Fruit fly (Drosophila melanogaster) whole organism, wandering third instar larva: Measurements from ENCODE around the gene Pgk.

Experiments used
- Abd-B ChIP-seq: fragments of >200 bp; optimal IDR thresholded peaks from 2 replicates; lab custom pipeline; 2017; ENCODE audit warnings: missing biosample characterization, missing genetic modification characterization
- CG32264 ChIP-seq: fragments of 200-800 bp; sonication (Bioruptor generic); optimal IDR thresholded peaks from 2 replicates; lab custom pipeline; 2016; ENCODE audit warnings: missing biosample characterization, missing genetic modification characterization
- CG9705 ChIP-seq: fragments of 200-800 bp; sonication (Bioruptor generic); optimal IDR thresholded peaks from 2 replicates; lab custom pipeline; 2018; ENCODE audit warnings: missing biosample characterization, mild to moderate bottlenecking, missing genetic modification characterization
- CrebA ChIP-seq: fragments of 200-800 bp; sonication (Bioruptor generic); optimal IDR thresholded peaks from 2 replicates; lab custom pipeline; 2016; ENCODE audit warnings: missing biosample characterization, mild to moderate bottlenecking, missing genetic modification characterization, borderline replicate concordance
- Dfd ChIP-seq: fragments of >200 bp; optimal IDR thresholded peaks from 2 replicates; lab custom pipeline; 2017; ENCODE audit warnings: missing biosample characterization, missing genetic modification characterization
- Dif ChIP-seq: fragments of 200-275, 200-300 bp; sonication (Bioruptor generic); optimal IDR thresholded peaks from 2 replicates; lab custom pipeline; 2018; ENCODE audit warnings: missing biosample characterization, missing genetic modification characterization; ENCODE audit not compliant: partially characterized antibody
- GATAd ChIP-seq: sonication (Bioruptor generic); optimal IDR thresholded peaks from 2 replicates; lab custom pipeline; 2016; ENCODE audit warnings: missing biosample characterization, missing genetic modification characterization
- HLH106 ChIP-seq: fragments of 200-800 bp; optimal IDR thresholded peaks from 3 replicates; lab custom pipeline; 2019; ENCODE audit warnings: missing biosample characterization, mild to moderate bottlenecking, missing genetic modification characterization, moderate library complexity
- Hnf4 ChIP-seq: fragments of 200-800 bp; sonication (Bioruptor generic); optimal IDR thresholded peaks from 2 replicates; lab custom pipeline; 2016; ENCODE audit warnings: missing biosample characterization, mild to moderate bottlenecking, missing genetic modification characterization
- Hr78 ChIP-seq: fragments of >200 bp; optimal IDR thresholded peaks from 2 replicates; lab custom pipeline; 2017; ENCODE audit warnings: missing biosample characterization, missing genetic modification characterization
- Hr83 ChIP-seq: fragments of 200-300 bp; sonication (Bioruptor generic); optimal IDR thresholded peaks from 2 replicates; lab custom pipeline; 2016; ENCODE audit warnings: missing biosample characterization, mild to moderate bottlenecking, missing genetic modification characterization, moderate library complexity; ENCODE audit not compliant: poor library complexity, severe bottlenecking
- Jra ChIP-seq: sonication (Bioruptor generic); optimal IDR thresholded peaks from 2 replicates; lab custom pipeline; 2016; ENCODE audit warnings: missing biosample characterization, missing genetic modification characterization
- Mio ChIP-seq: sonication (Bioruptor generic); optimal IDR thresholded peaks from 2 replicates; lab custom pipeline; 2016; ENCODE audit warnings: missing biosample characterization, missing genetic modification characterization
- Myc ChIP-seq: fragments of >200 bp; optimal IDR thresholded peaks from 2 replicates; lab custom pipeline; 2017
- N ChIP-seq: fragments of >200 bp; optimal IDR thresholded peaks from 2 replicates; lab custom pipeline; 2018; ENCODE audit warnings: missing biosample characterization, missing external identifiers, missing genetic modification characterization
- OdsH ChIP-seq: fragments of 200-800 bp; sonication (Bioruptor generic); optimal IDR thresholded peaks from 2 replicates; lab custom pipeline; 2016; ENCODE audit warnings: missing biosample characterization, mild to moderate bottlenecking, missing genetic modification characterization
- Rel ChIP-seq, 2 experiments: fragments of 200-800 bp; sonication (Bioruptor generic) in 1 of 2; optimal IDR thresholded peaks; 2 replicates in 1 of 2; 3 replicates in 1 of 2; lab custom pipeline; 2016 to 2019; ENCODE audit warnings: mild to moderate bottlenecking in 2 of 2, missing biosample characterization in 2 of 2, missing genetic modification characterization in 2 of 2, moderate library complexity in 1 of 2
- Sp1 ChIP-seq: fragments of 200-800 bp; sonication (Bioruptor generic); optimal IDR thresholded peaks from 3 replicates; lab custom pipeline; 2019; ENCODE audit warnings: missing biosample characterization, mild to moderate bottlenecking, missing genetic modification characterization, moderate library complexity
- Vsx2 ChIP-seq: fragments of 200-300, 225-300 bp; sonication (Bioruptor generic); optimal IDR thresholded peaks from 2 replicates; lab custom pipeline; 2018; ENCODE audit warnings: missing biosample characterization, missing genetic modification characterization; ENCODE audit not compliant: partially characterized antibody
- br ChIP-seq: fragments of 200-800 bp; sonication (Bioruptor generic); optimal IDR thresholded peaks from 2 replicates; lab custom pipeline; 2016; ENCODE audit warnings: missing biosample characterization, missing genetic modification characterization
- brk ChIP-seq: fragments of 200-800 bp; sonication (Bioruptor generic); optimal IDR thresholded peaks from 2 replicates; lab custom pipeline; 2016; ENCODE audit warnings: missing biosample characterization, mild to moderate bottlenecking, missing genetic modification characterization
- dl ChIP-seq, 2 experiments: fragments of 175-275, 200-275 bp in 1 of 2; fragments of 200-275 bp in 1 of 2; sonication (Bioruptor generic); optimal IDR thresholded peaks; lab custom pipeline; 2018; ENCODE audit warnings: mild to moderate bottlenecking in 2 of 2, missing biosample characterization in 2 of 2, missing genetic modification characterization in 2 of 2, moderate library complexity in 2 of 2; ENCODE audit not compliant: partially characterized antibody in 2 of 2, insufficient read depth in 1 of 2
- dmrt93B ChIP-seq: fragments of 200-800 bp; sonication (Bioruptor generic); optimal IDR thresholded peaks from 2 replicates; lab custom pipeline; 2018; ENCODE audit warnings: missing biosample characterization, mild to moderate bottlenecking, missing genetic modification characterization
- dsf ChIP-seq: sonication (Bioruptor generic); optimal IDR thresholded peaks from 2 replicates; lab custom pipeline; 2016; ENCODE audit warnings: missing biosample characterization, missing genetic modification characterization, borderline replicate concordance
- ey ChIP-seq: fragments of 200-800 bp; sonication (Bioruptor generic); optimal IDR thresholded peaks from 2 replicates; lab custom pipeline; 2016; ENCODE audit warnings: missing biosample characterization, missing genetic modification characterization
- foxo ChIP-seq, 2 experiments: fragments of 200-800 bp; sonication (Bioruptor generic); optimal IDR thresholded peaks; 2 replicates in 1 of 2; 3 replicates in 1 of 2; lab custom pipeline; 2016 to 2017; ENCODE audit warnings: missing biosample characterization in 2 of 2, missing genetic modification characterization in 2 of 2
- fru ChIP-seq: fragments of 200-800 bp; sonication (Bioruptor generic); optimal IDR thresholded peaks from 3 replicates; lab custom pipeline; 2016; ENCODE audit warnings: missing biosample characterization, mild to moderate bottlenecking, missing genetic modification characterization
- h ChIP-seq: fragments of 200-800 bp; sonication (Bioruptor generic); optimal IDR thresholded peaks from 3 replicates; lab custom pipeline; 2016; ENCODE audit warnings: missing biosample characterization, mild to moderate bottlenecking, missing genetic modification characterization
- jim ChIP-seq: fragments of 175-275, 200-325 bp; sonication (Bioruptor generic); optimal IDR thresholded peaks from 2 replicates; lab custom pipeline; 2016; ENCODE audit warnings: missing biosample characterization, mild to moderate bottlenecking, missing genetic modification characterization
- lola ChIP-seq: fragments of >200 bp; optimal IDR thresholded peaks from 2 replicates; lab custom pipeline; 2017; ENCODE audit warnings: missing biosample characterization, missing genetic modification characterization
- pan ChIP-seq: fragments of >200 bp; optimal IDR thresholded peaks from 2 replicates; lab custom pipeline; 2017
- psq ChIP-seq: fragments of 200-800 bp; sonication (Bioruptor generic); optimal IDR thresholded peaks from 3 replicates; lab custom pipeline; 2017; ENCODE audit warnings: missing biosample characterization, mild to moderate bottlenecking, missing genetic modification characterization, moderate library complexity
- rgr ChIP-seq: fragments of 200-800 bp; sonication (Bioruptor generic); optimal IDR thresholded peaks from 3 replicates; lab custom pipeline; 2016; ENCODE audit warnings: missing biosample characterization, mild to moderate bottlenecking, missing genetic modification characterization
- sage ChIP-seq: fragments of 200-800 bp; sonication (Bioruptor generic); optimal IDR thresholded peaks from 2 replicates; lab custom pipeline; 2016; ENCODE audit warnings: missing biosample characterization, mild to moderate bottlenecking, missing genetic modification characterization
- sv ChIP-seq: fragments of 200-800 bp; sonication (Bioruptor generic); optimal IDR thresholded peaks from 3 replicates; lab custom pipeline; 2016; ENCODE audit warnings: missing biosample characterization, missing genetic modification characterization
- tai ChIP-seq: sonication (Bioruptor generic); optimal IDR thresholded peaks from 2 replicates; lab custom pipeline; 2016; ENCODE audit warnings: missing biosample characterization, missing genetic modification characterization
- usp ChIP-seq: fragments of >200 bp; optimal IDR thresholded peaks from 2 replicates; lab custom pipeline; 2017; ENCODE audit warnings: missing biosample characterization, missing genetic modification characterization
- woc ChIP-seq: sonication (Bioruptor generic); optimal IDR thresholded peaks from 2 replicates; lab custom pipeline; 2016; ENCODE audit warnings: missing biosample characterization, mild to moderate bottlenecking, missing genetic modification characterization

The Pgk gene

dm6 chr2L:2753789-2754436, 1.0 kb upstream of the Pgk start:
- no peak for TF ChIP-seq usp (GFP tag; lab: Kevin White, UChicago)
- TF ChIP-seq CG9705 (GFP tag; lab: Kevin White, UChicago): no peak
- TF ChIP-seq foxo (GFP tag; optimal IDR thresholded peaks at IDR 0.05; lab: Kevin White, UChicago): no peak
- no peak for TF ChIP-seq Dfd (GFP tag; lab: Kevin White, UChicago)
- no peak for TF ChIP-seq ey (GFP tag; lab: Kevin White, UChicago)
- TF ChIP-seq rgr (GFP tag; lab: Kevin White, UChicago): no peak
- no peak for TF ChIP-seq Dif (GFP tag; lab: Kevin White, UChicago)
- no peak for TF ChIP-seq brk (GFP tag; lab: Kevin White, UChicago)
- no peak for TF ChIP-seq Hnf4 (GFP tag; lab: Kevin White, UChicago)
- no peak for TF ChIP-seq h (GFP tag; lab: Kevin White, UChicago)
- no peak for TF ChIP-seq woc
- TF ChIP-seq lola (GFP tag; lab: Kevin White, UChicago): no peak
- no peak for TF ChIP-seq Vsx2 (GFP tag; lab: Kevin White, UChicago)
- peak in 1 of 2 experiments; percentile 15 for TF ChIP-seq dl (GFP tag; optimal IDR thresholded peaks at IDR 0.05; lab: Kevin White, UChicago; ENCODE audit: insufficient read depth in 1 of 2, partially characterized antibody in 2 of 2)
- no peak for TF ChIP-seq Hr78 (GFP tag; lab: Kevin White, UChicago)
- TF ChIP-seq Rel (GFP tag; optimal IDR thresholded peaks at IDR 0.05; lab: Kevin White, UChicago): no peak
- TF ChIP-seq Rel (tag; optimal IDR thresholded peaks at IDR 0.05; lab: Kevin White, UChicago): peak; percentile 42
- TF ChIP-seq CG32264 (GFP tag; lab: Kevin White, UChicago): no peak
- TF ChIP-seq, all 38 proteins: peak for 2

- TF ChIP-seq Hnf4 (GFP tag; lab: Kevin White, UChicago) (peak; percentile 81), dl (GFP tag; optimal IDR thresholded peaks at IDR 0.05; lab: Kevin White, UChicago; ENCODE audit: insufficient read depth in 1 of 2, partially characterized antibody in 2 of 2) (peak; percentile 12 to 28), N (peak; percentile 12), HLH106 (peak; percentile 96), Abd-B (GFP tag; lab: Kevin White, UChicago) (no peak), Myc (lab: Kevin White, UChicago) (no peak), sage (GFP tag; lab: Kevin White, UChicago) (peak; percentile 85), psq (peak; percentile 93), GATAd (no peak), usp (GFP tag; lab: Kevin White, UChicago) (no peak), Hr83 (GFP tag; lab: Kevin White, UChicago) (peak; percentile 87), fru (GFP tag; lab: Kevin White, UChicago) (peak; percentile 98), dsf (GFP tag; lab: Kevin White, UChicago) (peak; percentile 65), woc (peak; percentile 92), dmrt93B (GFP tag; lab: Kevin White, UChicago) (peak; percentile 96), CrebA (GFP tag; lab: Kevin White, UChicago) (no peak), rgr (GFP tag; lab: Kevin White, UChicago) (peak; percentile 95), Rel (GFP tag; optimal IDR thresholded peaks at IDR 0.05; lab: Kevin White, UChicago) (peak; percentile 85), Rel (tag; optimal IDR thresholded peaks at IDR 0.05; lab: Kevin White, UChicago) (peak; percentile 25), Vsx2 (GFP tag; lab: Kevin White, UChicago) (no peak), jim (no peak), h (GFP tag; lab: Kevin White, UChicago) (peak; percentile 96), foxo (GFP tag; optimal IDR thresholded peaks at IDR 0.05; lab: Kevin White, UChicago) (peak; percentile 89 to 98), pan (lab: Kevin White, UChicago) (no peak), br (GFP tag; lab: Kevin White, UChicago) (peak; percentile 97), sv (GFP tag; lab: Kevin White, UChicago) (peak; percentile 81), ey (GFP tag; lab: Kevin White, UChicago) (peak; percentile 97), CG9705 (GFP tag; lab: Kevin White, UChicago) (peak; percentile 92), Mio (GFP tag; lab: Kevin White, UChicago) (peak; percentile 76), brk (GFP tag; lab: Kevin White, UChicago) (peak; percentile 40), tai (GFP tag; lab: Kevin White, UChicago) (no peak), CG32264 (GFP tag; lab: Kevin White, UChicago) (peak; percentile 82), lola (GFP tag; lab: Kevin White, UChicago) (no peak), Sp1 (GFP tag; lab: Kevin White, UChicago) (peak; percentile 98), Dfd (GFP tag; lab: Kevin White, UChicago) (peak; percentile 76), Hr78 (GFP tag; lab: Kevin White, UChicago) (no peak), OdsH (GFP tag; lab: Kevin White, UChicago) (peak; percentile 98), Dif (GFP tag; lab: Kevin White, UChicago) (peak; percentile 61), Jra (GFP tag; lab: Kevin White, UChicago) (peak; percentile 90)
These were observed 886 bp downstream of the Pgk start, which contains the start of gene Bacc for dm6 chr2L:2751904-2752459. Bacc (plus strand) TSS chr2L:2752445.
